Worm (Caenorhabditis elegans): Measurements from ENCODE around the gene rps-21.
A peak's percentile ranks its signal among the peaks of the same experiment; 100 is the strongest.

ce11 chrIII:7189581-7190128, at the start of gene rps-21:
- TF ChIP-seq hlh-4 (tag; optimal IDR thresholded peaks at IDR 0.05) (no peak), nhr-237 (tag; optimal IDR thresholded peaks at IDR 0.05) (peak; percentile 55), ztf-11 (tag; optimal IDR thresholded peaks at IDR 0.05) (peak in 1 of 2 experiments; percentile 59), jun-1 (tag; optimal IDR thresholded peaks at IDR 0.05) (peak; percentile 73), fkh-10 (GFP tag; optimal IDR thresholded peaks at IDR 0.05) (peak; percentile 12), fos-1 (tag; optimal IDR thresholded peaks at IDR 0.05) (peak; percentile 43), elt-2 (tag; optimal IDR thresholded peaks at IDR 0.05) (no peak), ama-1 (optimal IDR thresholded peaks at IDR 0.05) (no peak)
